Fruit fly (Drosophila melanogaster): ENCODE measurements around the gene mRpL9.

The mRpL9 gene

dm6 chr3R:15292241-15293004, 38.1 kb upstream of the mRpL9 start:
- no peak for TF ChIP-seq CG32006 (GFP tag; optimal IDR thresholded peaks at IDR 0.05)
- no peak for TF ChIP-seq Sox15 (GFP tag; optimal IDR thresholded peaks at IDR 0.05)
- peak; percentile 93 for TF ChIP-seq vri (GFP tag; optimal IDR thresholded peaks at IDR 0.05)
- no peak for TF ChIP-seq cyc (GFP tag; optimal IDR thresholded peaks at IDR 0.05)
- TF ChIP-seq Hr39 (GFP tag; optimal IDR thresholded peaks at IDR 0.05) = peak; percentile 1
- TF ChIP-seq Eip78C (GFP tag) = peak; percentile 4

dm6 chr3R:15293005-15293877, 37.3 kb upstream of the mRpL9 start:
- TF ChIP-seq net (GFP tag; optimal IDR thresholded peaks at IDR 0.05) = no peak
- no peak for TF ChIP-seq Lpt (GFP tag; optimal IDR thresholded peaks at IDR 0.05)
- peak; percentile 33 for TF ChIP-seq CG6792 (GFP tag; optimal IDR thresholded peaks at IDR 0.05)
- no peak for TF ChIP-seq dac (GFP tag; optimal IDR thresholded peaks at IDR 0.05)
- no peak for TF ChIP-seq Ets96B (tag; optimal IDR thresholded peaks at IDR 0.05)
- peak; percentile 67 for TF ChIP-seq Blimp-1 (GFP tag; optimal IDR thresholded peaks at IDR 0.05)
- TF ChIP-seq CG6854 (GFP tag; optimal IDR thresholded peaks at IDR 0.05) = no peak
- TF ChIP-seq Eip93F (GFP tag; optimal IDR thresholded peaks at IDR 0.05) = peak; percentile 18
- TF ChIP-seq CG8632 (GFP tag; optimal IDR thresholded peaks at IDR 0.05) = peak; percentile 6
- TF ChIP-seq Hr38 (GFP tag; optimal IDR thresholded peaks at IDR 0.05) = no peak
- TF ChIP-seq fd59A (GFP tag; optimal IDR thresholded peaks at IDR 0.05) = no peak
- no peak for TF ChIP-seq Sox14 (GFP tag; optimal IDR thresholded peaks at IDR 0.05)
- TF ChIP-seq lz (GFP tag; optimal IDR thresholded peaks at IDR 0.05) = peak; percentile 60
- no peak for TF ChIP-seq svp (GFP tag)
- no peak for TF ChIP-seq CG4318 (GFP tag; optimal IDR thresholded peaks at IDR 0.05)
- no peak for TF ChIP-seq CG16779 (tag; optimal IDR thresholded peaks at IDR 0.05)
- no peak for TF ChIP-seq OdsH (GFP tag; optimal IDR thresholded peaks at IDR 0.05)
- peak in 1 of 2 experiments; percentile 47 for TF ChIP-seq ss (GFP tag; optimal IDR thresholded peaks at IDR 0.05)
- TF ChIP-seq Sox15 (GFP tag; optimal IDR thresholded peaks at IDR 0.05) = no peak
- no peak for TF ChIP-seq Hr39 (GFP tag; optimal IDR thresholded peaks at IDR 0.05)
- no peak for TF ChIP-seq CG11762 (GFP tag; optimal IDR thresholded peaks at IDR 0.05; ENCODE audit: insufficient read depth)
- TF ChIP-seq Smox (GFP tag; optimal IDR thresholded peaks at IDR 0.05) = no peak
- no peak for TF ChIP-seq spab (GFP tag; optimal IDR thresholded peaks at IDR 0.05)
- no peak for TF ChIP-seq CG6276 (GFP tag; optimal IDR thresholded peaks at IDR 0.05)
- peak; percentile 52 for TF ChIP-seq Sox102F (GFP tag; optimal IDR thresholded peaks at IDR 0.05)
- no peak for TF ChIP-seq CG32006 (GFP tag; optimal IDR thresholded peaks at IDR 0.05)
- no peak for TF ChIP-seq Hr4 (GFP tag; optimal IDR thresholded peaks at IDR 0.05)
- TF ChIP-seq CG3919 (GFP tag; optimal IDR thresholded peaks at IDR 0.05) = no peak
- peak; percentile 66 for TF ChIP-seq esn (GFP tag; optimal IDR thresholded peaks at IDR 0.05)
- no peak for TF ChIP-seq CG15336 (GFP tag; IDR thresholded peaks at IDR 0.05)
- TF ChIP-seq pdm3 (GFP tag; optimal IDR thresholded peaks at IDR 0.05) = no peak
- no peak for TF ChIP-seq dsx (GFP tag; optimal IDR thresholded peaks at IDR 0.05; ENCODE audit: poor library complexity, severe bottlenecking)
- peak; percentile 33 for TF ChIP-seq CG34406 (GFP tag; optimal IDR thresholded peaks at IDR 0.05)
- TF ChIP-seq CG11294 (GFP tag; IDR thresholded peaks at IDR 0.05) = no peak
- TF ChIP-seq CG8319 (GFP tag; optimal IDR thresholded peaks at IDR 0.05) = no peak
- peak; percentile 22; the same call in 1 of the 3 replicates for TF ChIP-seq CG6163 (GFP tag; IDR thresholded peaks at IDR 0.05)
- peak; percentile 8 for TF ChIP-seq fd85E (GFP tag; optimal IDR thresholded peaks at IDR 0.05)
- no peak for TF ChIP-seq acj6 (GFP tag; optimal IDR thresholded peaks at IDR 0.05)
- peak; percentile 38 for TF ChIP-seq topi (GFP tag; optimal IDR thresholded peaks at IDR 0.05)
- TF ChIP-seq CG7368 (GFP tag; optimal IDR thresholded peaks at IDR 0.05) = no peak
- TF ChIP-seq CG6808 (GFP tag; optimal IDR thresholded peaks at IDR 0.05) = peak; percentile 44
- no peak for TF ChIP-seq Gug (GFP tag; IDR thresholded peaks at IDR 0.05)
- TF ChIP-seq fkh (GFP tag; optimal IDR thresholded peaks at IDR 0.05) = no peak
- TF ChIP-seq CG11902 (GFP tag; optimal IDR thresholded peaks at IDR 0.05) = peak; percentile 23
